Worm (Caenorhabditis elegans) whole organism, L3 larva: ENCODE data around the gene K08F11.1.

Source experiments
- R02D3.7 ChIP-seq: fragments of 150-350 bp; optimal IDR thresholded peaks from 2 replicates; lab custom pipeline; 2014; ENCODE audit warnings: missing biosample characterization, missing genetic modification characterization
- ZK546.5 ChIP-seq: sonication (generic microtip); optimal IDR thresholded peaks from 2 replicates; lab custom pipeline; 2017; ENCODE audit warnings: missing biosample characterization, missing genetic modification characterization
- aly-2 ChIP-seq: fragments of 150-350 bp; optimal IDR thresholded peaks from 2 replicates; lab custom pipeline; 2014; ENCODE audit warnings: missing biosample characterization, missing genetic modification characterization
- ceh-28 ChIP-seq: fragments of 150-350 bp; optimal IDR thresholded peaks from 2 replicates; lab custom pipeline; 2014; ENCODE audit warnings: missing biosample characterization, missing genetic modification reagents, missing genetic modification characterization
- ceh-82 ChIP-seq: fragments of 150-350 bp; optimal IDR thresholded peaks from 2 replicates; lab custom pipeline; 2014; ENCODE audit warnings: missing biosample characterization, missing genetic modification characterization
- daf-12 ChIP-seq: fragments of 150-350 bp; optimal IDR thresholded peaks from 2 replicates; lab custom pipeline; 2014; ENCODE audit warnings: missing biosample characterization, missing genetic modification reagents, missing genetic modification characterization
- egl-27 ChIP-seq: sonication (generic microtip); optimal IDR thresholded peaks from 4 replicates; lab custom pipeline; 2017; ENCODE audit warnings: missing biosample characterization, missing genetic modification reagents, missing genetic modification characterization
- elt-1 ChIP-seq: fragments of 150-350 bp; optimal IDR thresholded peaks from 2 replicates; lab custom pipeline; 2014; ENCODE audit warnings: missing biosample characterization, missing genetic modification characterization
- elt-2 ChIP-seq: sonication (generic microtip); optimal IDR thresholded peaks from 2 replicates; lab custom pipeline; 2016; ENCODE audit warnings: missing genetic modification reagents, mild to moderate bottlenecking, missing genetic modification characterization, missing compliant biosample characterization
- elt-3 ChIP-seq, 3 experiments: fragments of 150-350 bp in 1 of 3; sonication (generic microtip) in 2 of 3; optimal IDR thresholded peaks; 2 replicates in 2 of 3; 4 replicates in 1 of 3; lab custom pipeline; 2014 to 2017; ENCODE audit warnings: missing biosample characterization in 3 of 3, missing genetic modification characterization in 3 of 3
- eor-1 ChIP-seq, 2 experiments: fragments of 150-350 bp; optimal IDR thresholded peaks; 2 replicates each; lab custom pipeline; 2014 to 2018; ENCODE audit warnings: missing biosample characterization in 2 of 2, missing genetic modification characterization in 2 of 2
- fkh-2 ChIP-seq: fragments of 150-350 bp; optimal IDR thresholded peaks from 2 replicates; lab custom pipeline; 2014; ENCODE audit warnings: missing biosample characterization, missing genetic modification reagents, missing genetic modification characterization
- fos-1 ChIP-seq: fragments of 150-350 bp; optimal IDR thresholded peaks from 2 replicates; lab custom pipeline; 2014; ENCODE audit warnings: missing biosample characterization, missing genetic modification characterization
- hmg-11 ChIP-seq: sonication (generic microtip); optimal IDR thresholded peaks from 2 replicates; lab custom pipeline; 2016; ENCODE audit warnings: missing genetic modification characterization, missing compliant biosample characterization
- jun-1 ChIP-seq: fragments of 150-350 bp; optimal IDR thresholded peaks from 2 replicates; lab custom pipeline; 2014; ENCODE audit warnings: missing biosample characterization, missing genetic modification reagents, missing genetic modification characterization
- lin-15B ChIP-seq: fragments of 150-350 bp; optimal IDR thresholded peaks from 2 replicates; lab custom pipeline; 2014; ENCODE audit warnings: missing biosample characterization, missing genetic modification characterization
- lin-39 ChIP-seq: fragments of 150-350 bp; optimal IDR thresholded peaks from 2 replicates; lab custom pipeline; 2018; ENCODE audit warnings: missing biosample characterization, missing genetic modification reagents, missing genetic modification characterization
- lsy-12 ChIP-seq: sonication (generic microtip); optimal IDR thresholded peaks from 2 replicates; lab custom pipeline; 2016; ENCODE audit warnings: mild to moderate bottlenecking, missing genetic modification characterization, missing compliant biosample characterization
- mml-1 ChIP-seq: fragments of 150-350 bp; sonication (generic microtip); optimal IDR thresholded peaks from 3 replicates; lab custom pipeline; 2014; ENCODE audit warnings: missing biosample characterization, missing genetic modification characterization
- nfya-1 ChIP-seq: sonication (generic microtip); optimal IDR thresholded peaks from 2 replicates; lab custom pipeline; 2017; ENCODE audit warnings: missing genetic modification characterization, mild to moderate bottlenecking, missing compliant biosample characterization, antibody characterized with exemption, moderate library complexity; ENCODE audit not compliant: insufficient read depth
- nhr-11 ChIP-seq: fragments of 150-350 bp; optimal IDR thresholded peaks from 2 replicates; lab custom pipeline; 2014; ENCODE audit warnings: missing biosample characterization, missing genetic modification characterization
- nhr-12 ChIP-seq: fragments of 150-350 bp; optimal IDR thresholded peaks from 2 replicates; lab custom pipeline; 2014; ENCODE audit warnings: missing biosample characterization, missing genetic modification characterization
- nhr-23 ChIP-seq: fragments of 150-350 bp; optimal IDR thresholded peaks from 2 replicates; lab custom pipeline; 2014; ENCODE audit warnings: missing biosample characterization, missing genetic modification reagents, missing genetic modification characterization
- nhr-25 ChIP-seq: sonication (generic microtip); optimal IDR thresholded peaks from 2 replicates; lab custom pipeline; 2017; ENCODE audit warnings: missing biosample characterization, missing genetic modification characterization
- nhr-28 ChIP-seq: fragments of 150-350 bp; optimal IDR thresholded peaks from 2 replicates; lab custom pipeline; 2014; ENCODE audit warnings: missing biosample characterization, missing genetic modification characterization
- nhr-43 ChIP-seq: sonication (generic microtip); optimal IDR thresholded peaks from 2 replicates; lab custom pipeline; 2016; ENCODE audit warnings: mild to moderate bottlenecking, missing genetic modification characterization, missing compliant biosample characterization; ENCODE audit not compliant: poor library complexity, severe bottlenecking
- nhr-67 ChIP-seq: fragments of 150-350 bp; optimal IDR thresholded peaks from 2 replicates; lab custom pipeline; 2014; ENCODE audit warnings: missing biosample characterization, missing genetic modification characterization
- nhr-77 ChIP-seq: fragments of 150-350 bp; optimal IDR thresholded peaks from 2 replicates; lab custom pipeline; 2014; ENCODE audit warnings: missing biosample characterization, missing genetic modification characterization
- pha-4 ChIP-seq: fragments of 150-350 bp; optimal IDR thresholded peaks from 2 replicates; lab custom pipeline; 2014; ENCODE audit warnings: missing biosample characterization, missing genetic modification reagents, missing genetic modification characterization
- pqm-1 ChIP-seq: fragments of 150-350 bp; optimal IDR thresholded peaks from 2 replicates; lab custom pipeline; 2017; ENCODE audit warnings: missing biosample characterization, missing genetic modification characterization, inconsistent platforms
- sea-2 ChIP-seq: fragments of 150-350 bp; sonication (generic microtip); optimal IDR thresholded peaks from 4 replicates; lab custom pipeline; 2014; ENCODE audit warnings: missing biosample characterization, missing genetic modification reagents, missing genetic modification characterization
- snpc-4 ChIP-seq: fragments of 150-350 bp; optimal IDR thresholded peaks from 2 replicates; lab custom pipeline; 2014; ENCODE audit warnings: missing biosample characterization, missing genetic modification characterization
- tbx-2 ChIP-seq: sonication (generic microtip); optimal IDR thresholded peaks from 2 replicates; lab custom pipeline; 2016; ENCODE audit warnings: mild to moderate bottlenecking, missing genetic modification characterization, missing compliant biosample characterization
- unc-62 ChIP-seq: fragments of 150-350 bp; sonication (generic microtip); optimal IDR thresholded peaks from 4 replicates; lab custom pipeline; 2014; ENCODE audit warnings: missing biosample characterization, missing genetic modification reagents, missing genetic modification characterization
- zag-1 ChIP-seq: fragments of 150-350 bp; optimal IDR thresholded peaks from 2 replicates; lab custom pipeline; 2014; ENCODE audit warnings: missing biosample characterization, missing genetic modification characterization
- ztf-11 ChIP-seq: fragments of 150-350 bp; optimal IDR thresholded peaks from 2 replicates; lab custom pipeline; 2014; ENCODE audit warnings: missing biosample characterization, missing genetic modification characterization
- ztf-4 ChIP-seq: fragments of 150-350 bp; optimal IDR thresholded peaks from 2 replicates; lab custom pipeline; 2014; ENCODE audit warnings: missing biosample characterization, missing genetic modification characterization

K08F11.1 gene

ce11 chrIV:4723687-4724086 is 975 bp upstream of the K08F11.1 start:
- TF ChIP-seq daf-12 (no peak), nhr-77 (no peak), fos-1 (tag; lab: Kevin White, UChicago) (no peak), aly-2 (tag; lab: Kevin White, UChicago) (no peak), pha-4 (tag; lab: Kevin White, UChicago) (no peak), ceh-82 (tag; lab: Kevin White, UChicago) (no peak), ceh-28 (no peak), ZK546.5 (tag; lab: Kevin White, UChicago) (no peak), R02D3.7 (tag; lab: Kevin White, UChicago) (no peak), eor-1 (tag; optimal IDR thresholded peaks at IDR 0.05; lab: Kevin White, UChicago) (no peak), pqm-1 (tag; lab: Kevin White, UChicago) (no peak), elt-2 (tag; lab: Kevin White, UChicago) (no peak), elt-1 (tag; lab: Kevin White, UChicago) (no peak), unc-62 (GFP tag; lab: Kevin White, UChicago) (no peak), jun-1 (no peak), mml-1 (no peak), ztf-11 (tag; lab: Kevin White, UChicago) (no peak), tbx-2 (tag; lab: Kevin White, UChicago) (no peak)

ce11 chrIV:4725478-4725920 is 837 bp downstream of the K08F11.1 start:
- peak; percentile 76 for TF ChIP-seq R02D3.7 (tag; lab: Kevin White, UChicago)
- TF ChIP-seq pha-4 (tag; lab: Kevin White, UChicago) = peak; percentile 6
- TF ChIP-seq nhr-43 (tag; lab: Kevin White, UChicago) = peak; percentile 64
- TF ChIP-seq lin-15B (tag; lab: Kevin White, UChicago) = peak; percentile 60
- TF ChIP-seq ztf-4 = peak; percentile 0
- TF ChIP-seq ceh-28 = peak; percentile 70
- TF ChIP-seq nhr-25 (tag; lab: Kevin White, UChicago) = peak; percentile 43
- TF ChIP-seq tbx-2 (tag; lab: Kevin White, UChicago) = peak; percentile 77
- TF ChIP-seq hmg-11 (tag; lab: Kevin White, UChicago) = peak; percentile 7
- TF ChIP-seq ZK546.5 (tag; lab: Kevin White, UChicago) = peak; percentile 60
- peak; percentile 73 for TF ChIP-seq elt-2 (tag; lab: Kevin White, UChicago)
- TF ChIP-seq nhr-11 = peak; percentile 77
- TF ChIP-seq nhr-77 = peak; percentile 37
- TF ChIP-seq nhr-23 (tag; lab: Kevin White, UChicago) = peak; percentile 73
- TF ChIP-seq nfya-1 (tag; lab: Kevin White, UChicago) = peak; percentile 58
- TF ChIP-seq lsy-12 = peak; percentile 88

- peak; percentile 46 for TF ChIP-seq ZK546.5 (tag; lab: Kevin White, UChicago)
- peak; percentile 60 for TF ChIP-seq nhr-77
- TF ChIP-seq lin-15B (tag; lab: Kevin White, UChicago) = peak; percentile 84
- peak; percentile 72 for TF ChIP-seq nfya-1 (tag; lab: Kevin White, UChicago)
- peak; percentile 88 for TF ChIP-seq tbx-2 (tag; lab: Kevin White, UChicago)
- peak; percentile 22 for TF ChIP-seq pha-4 (tag; lab: Kevin White, UChicago)
- TF ChIP-seq elt-2 (tag; lab: Kevin White, UChicago) = peak; percentile 79
- peak; percentile 83 for TF ChIP-seq nhr-23 (tag; lab: Kevin White, UChicago)
- peak; percentile 10 for TF ChIP-seq ceh-82 (tag; lab: Kevin White, UChicago)
- TF ChIP-seq ceh-28 = peak; percentile 40
- TF ChIP-seq nhr-25 (tag; lab: Kevin White, UChicago) = peak; percentile 51
- TF ChIP-seq jun-1 = peak; percentile 10
- TF ChIP-seq nhr-11 = peak; percentile 73
- TF ChIP-seq snpc-4 = peak; percentile 54
- peak; percentile 92 for TF ChIP-seq lsy-12
- TF ChIP-seq R02D3.7 (tag; lab: Kevin White, UChicago) = peak; percentile 84
- peak; percentile 88 for TF ChIP-seq nhr-43 (tag; lab: Kevin White, UChicago)
- TF ChIP-seq, all 47 proteins: peak for 17; not testable (repeated sequence) for 30
These were observed 3.3 kb downstream of the K08F11.1 start for ce11 chrIV:4727935-4728334.

- TF ChIP-seq daf-12 (no peak), egl-27 (tag; lab: Kevin White, UChicago) (no peak), pqm-1 (tag; lab: Kevin White, UChicago) (no peak), elt-3 (tag; optimal IDR thresholded peaks at IDR 0.05; lab: Kevin White, UChicago) (no peak), zag-1 (no peak), nhr-12 (tag; lab: Kevin White, UChicago) (no peak), nhr-67 (tag; lab: Kevin White, UChicago) (no peak), lin-39 (tag; lab: Kevin White, UChicago) (no peak), fos-1 (tag; lab: Kevin White, UChicago) (no peak), ztf-11 (tag; lab: Kevin White, UChicago) (no peak), nhr-11 (no peak), lin-15B (tag; lab: Kevin White, UChicago) (no peak), sea-2 (GFP tag; lab: Kevin White, UChicago) (no peak), fkh-2 (tag; lab: Kevin White, UChicago) (no peak), nhr-28 (tag; lab: Kevin White, UChicago) (no peak)
- TF ChIP-seq, all 47 proteins: peak for 0
These were observed 12.6 kb downstream of the K08F11.1 start, which contains the start of gene fbxb-78 for ce11 chrIV:4737258-4737657. Gene fbxb-78 (plus strand): TSS chrIV:4737558.
